Fruit fly (Drosophila melanogaster) whole organism, embryonic: ENCODE measurements around the gene CG10862.
A peak's percentile ranks its signal among the peaks of the same experiment; 100 is the strongest.

Source experiments
- Aef1 ChIP-seq: fragments of 200-800 bp; sonication (Bioruptor generic); IDR thresholded peaks from 3 replicates; pipeline ENCODE4 v1.3.6; 2022; ENCODE audit warnings: missing biosample characterization, missing genetic modification characterization
- Antp ChIP-seq: fragments of 200-800 bp; sonication (Bioruptor generic); optimal IDR thresholded peaks from 3 replicates; lab custom pipeline; 2016; ENCODE audit warnings: missing biosample characterization, missing genetic modification characterization
- CG12236 ChIP-seq: fragments of 200-800 bp; sonication (Bioruptor generic); optimal IDR thresholded peaks from 2 replicates; lab custom pipeline; 2016; ENCODE audit warnings: missing biosample characterization, missing genetic modification characterization
- CG13624 ChIP-seq: fragments of 200-800 bp; sonication (Bioruptor generic); optimal IDR thresholded peaks from 2 replicates; lab custom pipeline; 2016; ENCODE audit warnings: missing biosample characterization, missing genetic modification characterization
- CG14441 ChIP-seq: fragments of 200-800 bp; sonication (Bioruptor generic); IDR thresholded peaks from 2 replicates; pipeline ENCODE4 v1.3.6; 2022; ENCODE audit warnings: missing biosample characterization, missing genetic modification characterization
- CG14667 ChIP-seq: fragments of 200-800 bp; sonication (Bioruptor generic); IDR thresholded peaks from 2 replicates; pipeline ENCODE4 v1.3.6; 2022; ENCODE audit warnings: missing biosample characterization, missing genetic modification characterization
- CG15514 ChIP-seq: fragments of 200-800 bp; sonication (Bioruptor generic); optimal IDR thresholded peaks from 3 replicates; lab custom pipeline; 2017; ENCODE audit warnings: missing biosample characterization, missing genetic modification characterization, mild to moderate bottlenecking, moderate library complexity, missing genetic modification reagents
- CG16779 ChIP-seq: fragments of 200-800 bp; sonication (Bioruptor generic); IDR thresholded peaks from 2 replicates; pipeline ENCODE4 v1.3.6; 2022; ENCODE audit warnings: missing biosample characterization, missing genetic modification characterization
- CG16813 ChIP-seq: fragments of 200-800 bp; sonication (Bioruptor generic); IDR thresholded peaks from 3 replicates; pipeline ENCODE4 v1.3.6; 2022; ENCODE audit warnings: missing biosample characterization, missing genetic modification characterization; ENCODE audit not compliant: partially characterized antibody
- CG1832 ChIP-seq: fragments of 200-800 bp; sonication (Bioruptor generic); optimal IDR thresholded peaks from 2 replicates; lab custom pipeline; 2017; ENCODE audit warnings: missing biosample characterization, mild to moderate bottlenecking, missing genetic modification characterization, inconsistent platforms
- CG31441 ChIP-seq: fragments of 200-800 bp; sonication (Bioruptor generic); IDR thresholded peaks from 2 replicates; pipeline ENCODE4 v1.3.6; 2022; ENCODE audit warnings: missing biosample characterization, missing genetic modification characterization
- CG3847 ChIP-seq: fragments of 200-800 bp; sonication (Bioruptor generic); IDR thresholded peaks from 2 replicates; pipeline ENCODE4 v1.3.6; 2022; ENCODE audit warnings: missing biosample characterization, missing genetic modification characterization
- CG6175 ChIP-seq: fragments of 200-800 bp; sonication (Bioruptor generic); IDR thresholded peaks from 3 replicates; pipeline ENCODE4 v1.3.6; 2022; ENCODE audit warnings: missing biosample characterization, missing genetic modification characterization
- CG6854 ChIP-seq: fragments of 200-800 bp; sonication (Bioruptor generic); optimal IDR thresholded peaks from 3 replicates; lab custom pipeline; 2017; ENCODE audit warnings: missing biosample characterization, mild to moderate bottlenecking, missing genetic modification characterization
- CG7372 ChIP-seq: fragments of 200-800 bp; sonication (Bioruptor generic); IDR thresholded peaks from 2 replicates; pipeline ENCODE4 v1.3.6; 2022; ENCODE audit warnings: missing biosample characterization, missing genetic modification characterization
- CG7987 ChIP-seq: fragments of 200-800 bp; sonication (Bioruptor generic); optimal IDR thresholded peaks from 2 replicates; lab custom pipeline; 2018; ENCODE audit warnings: missing biosample characterization, mild to moderate bottlenecking, missing genetic modification characterization, moderate library complexity
- CG8478 ChIP-seq: fragments of >200 bp; optimal IDR thresholded peaks from 2 replicates; lab custom pipeline; 2018
- CG8765 ChIP-seq: fragments of 200-800 bp; sonication (Bioruptor generic); IDR thresholded peaks from 2 replicates; pipeline ENCODE4 v1.3.6; 2022; ENCODE audit warnings: missing biosample characterization, missing genetic modification characterization
- Dek ChIP-seq: fragments of 200-800 bp; sonication (Bioruptor generic); optimal IDR thresholded peaks from 3 replicates; lab custom pipeline; 2019; ENCODE audit warnings: missing biosample characterization, mild to moderate bottlenecking, missing genetic modification characterization, moderate library complexity
- Dip3 ChIP-seq: fragments of 200-800 bp; sonication (Bioruptor generic); optimal IDR thresholded peaks from 3 replicates; lab custom pipeline; 2016; ENCODE audit warnings: missing biosample characterization, missing genetic modification characterization
- E2f2 ChIP-seq: fragments of 200-800 bp; sonication (Bioruptor generic); IDR thresholded peaks from 2 replicates; pipeline ENCODE4 v1.3.6; 2022; ENCODE audit warnings: missing biosample characterization, missing genetic modification characterization
- ERR ChIP-seq: fragments of 200-800 bp; sonication (Bioruptor generic); optimal IDR thresholded peaks from 2 replicates; lab custom pipeline; 2016; ENCODE audit warnings: missing biosample characterization, missing genetic modification characterization
- Eip74EF ChIP-seq, 2 experiments: fragments of 200-800 bp in 1 of 2; fragments of >200 bp in 1 of 2; sonication (Bioruptor generic) in 1 of 2; optimal IDR thresholded peaks; 2 replicates each; lab custom pipeline; 2017 to 2019; ENCODE audit warnings: missing biosample characterization in 2 of 2, missing genetic modification characterization in 2 of 2, mild to moderate bottlenecking in 1 of 2, moderate library complexity in 1 of 2
- H15 ChIP-seq: fragments of 200-800 bp; sonication (Bioruptor generic); IDR thresholded peaks from 3 replicates; pipeline ENCODE4 v1.3.6; 2022; ENCODE audit warnings: missing biosample characterization, missing genetic modification characterization
- HmgD ChIP-seq: fragments of 200-800 bp; sonication (Bioruptor generic); optimal IDR thresholded peaks from 3 replicates; lab custom pipeline; 2016; ENCODE audit warnings: missing biosample characterization, missing genetic modification characterization
- Hr39 ChIP-seq: fragments of >200 bp; optimal IDR thresholded peaks from 2 replicates; lab custom pipeline; 2017
- Max ChIP-seq: fragments of 200-800 bp; sonication (Bioruptor generic); optimal IDR thresholded peaks from 2 replicates; lab custom pipeline; 2016; ENCODE audit warnings: missing biosample characterization, mild to moderate bottlenecking, missing genetic modification characterization
- Mes4 ChIP-seq: fragments of 200-800 bp; sonication (Bioruptor generic); optimal IDR thresholded peaks from 2 replicates; lab custom pipeline; 2016; ENCODE audit warnings: missing biosample characterization, missing genetic modification characterization
- Oli ChIP-seq: fragments of 200-800 bp; sonication (Bioruptor generic); optimal IDR thresholded peaks from 2 replicates; lab custom pipeline; 2018; ENCODE audit warnings: missing biosample characterization, mild to moderate bottlenecking, missing genetic modification characterization, moderate library complexity
- Rx ChIP-seq: fragments of 200-800 bp; sonication (Bioruptor generic); IDR thresholded peaks from 2 replicates; pipeline ENCODE4 v1.3.6; 2022; ENCODE audit warnings: missing biosample characterization, missing genetic modification characterization
- Six4 ChIP-seq: fragments of 200-800 bp; sonication (Bioruptor generic); optimal IDR thresholded peaks from 2 replicates; lab custom pipeline; 2016; ENCODE audit warnings: missing biosample characterization, missing genetic modification characterization
- Xbp1 ChIP-seq: fragments of 200-800 bp; sonication (Bioruptor generic); optimal IDR thresholded peaks from 3 replicates; lab custom pipeline; 2016; ENCODE audit warnings: missing biosample characterization, mild to moderate bottlenecking, missing genetic modification characterization
- ac ChIP-seq: fragments of 200-800 bp; sonication (Bioruptor generic); optimal IDR thresholded peaks from 3 replicates; lab custom pipeline; 2017; ENCODE audit warnings: missing biosample characterization, mild to moderate bottlenecking, missing genetic modification characterization
- az2 ChIP-seq: fragments of 200-800 bp; sonication (Bioruptor generic); optimal IDR thresholded peaks from 3 replicates; lab custom pipeline; 2016; ENCODE audit warnings: missing biosample characterization, missing genetic modification characterization
- bbx ChIP-seq: fragments of 200-800 bp; sonication (Bioruptor generic); IDR thresholded peaks from 2 replicates; pipeline ENCODE4 v1.3.6; 2022; ENCODE audit warnings: missing biosample characterization, missing genetic modification characterization; ENCODE audit not compliant: partially characterized antibody
- en ChIP-seq: fragments of 200-800 bp; sonication (Bioruptor generic); optimal IDR thresholded peaks from 2 replicates; lab custom pipeline; 2016; ENCODE audit warnings: missing biosample characterization, missing genetic modification characterization
- gem ChIP-seq: fragments of 200-800 bp; sonication (Bioruptor generic); optimal IDR thresholded peaks from 2 replicates; lab custom pipeline; 2019; ENCODE audit warnings: missing biosample characterization, mild to moderate bottlenecking, missing genetic modification characterization, moderate library complexity
- gro ChIP-seq: fragments of 200-800 bp; sonication (Bioruptor generic); optimal IDR thresholded peaks from 2 replicates; lab custom pipeline; 2016; ENCODE audit warnings: missing biosample characterization, missing genetic modification characterization
- inv ChIP-seq: fragments of 200-800 bp; sonication (Bioruptor generic); IDR thresholded peaks from 2 replicates; pipeline ENCODE4 v1.3.6; 2022; ENCODE audit warnings: missing biosample characterization, missing genetic modification characterization; ENCODE audit not compliant: partially characterized antibody
- kah ChIP-seq: fragments of 200-800 bp; sonication (Bioruptor generic); optimal IDR thresholded peaks from 2 replicates; lab custom pipeline; 2018; ENCODE audit warnings: missing biosample characterization, mild to moderate bottlenecking, missing genetic modification characterization
- mam ChIP-seq: fragments of 200-800 bp; sonication (Bioruptor generic); optimal IDR thresholded peaks from 3 replicates; lab custom pipeline; 2016; ENCODE audit warnings: missing biosample characterization, missing genetic modification characterization
- oc ChIP-seq: fragments of 200-800 bp; sonication (Bioruptor generic); optimal IDR thresholded peaks from 2 replicates; lab custom pipeline; 2018; ENCODE audit warnings: missing biosample characterization, mild to moderate bottlenecking, missing genetic modification characterization, moderate library complexity
- otp ChIP-seq: fragments of 200-800 bp; sonication (Bioruptor generic); IDR thresholded peaks from 3 replicates; pipeline ENCODE4, ENCODE4 v1.3.6; 2022; ENCODE audit warnings: missing biosample characterization, missing genetic modification characterization
- p53 ChIP-seq: fragments of 200-800 bp; sonication (Bioruptor generic); optimal IDR thresholded peaks from 2 replicates; lab custom pipeline; 2016; ENCODE audit warnings: missing biosample characterization, missing genetic modification characterization
- ranshi ChIP-seq: fragments of 200-800 bp; sonication (Bioruptor generic); IDR thresholded peaks from 2 replicates; pipeline ENCODE4 v1.3.6; 2022; ENCODE audit warnings: missing biosample characterization, missing genetic modification characterization
- row ChIP-seq: fragments of 200-800 bp; sonication (Bioruptor generic); IDR thresholded peaks from 3 replicates; pipeline ENCODE4 v1.3.6; 2022; ENCODE audit warnings: missing biosample characterization, missing genetic modification characterization
- sc ChIP-seq, 3 experiments: fragments of >200 bp in 2 of 3; fragments of 200-800 bp in 1 of 3; sonication (Bioruptor generic) in 1 of 3; optimal IDR thresholded peaks; 2 replicates in 2 of 3; 3 replicates in 1 of 3; lab custom pipeline; 2017; ENCODE audit warnings: mild to moderate bottlenecking in 1 of 3, missing biosample characterization in 1 of 3, missing genetic modification characterization in 1 of 3, missing genetic modification reagents in 1 of 3
- so ChIP-seq: fragments of 200-800 bp; sonication (Bioruptor generic); IDR thresholded peaks from 3 replicates; pipeline ENCODE4 v1.3.6; 2022; ENCODE audit warnings: missing biosample characterization, missing genetic modification characterization
- wdn ChIP-seq: fragments of 200-800 bp; sonication (Bioruptor generic); IDR thresholded peaks from 2 replicates; pipeline ENCODE4 v1.3.6; 2022; ENCODE audit warnings: missing biosample characterization, missing genetic modification characterization
- z ChIP-seq: fragments of 200-800 bp; sonication (Bioruptor generic); IDR thresholded peaks from 3 replicates; pipeline ENCODE4 v1.3.6; 2022; ENCODE audit warnings: missing biosample characterization, missing genetic modification characterization

CG10862 gene

dm6 chr3L:3638587-3639312 is 15.8 kb downstream of the CG10862 start (continued):
- TF ChIP-seq ac (GFP tag; lab: Kevin White, UChicago), result no peak
- no peak for TF ChIP-seq HmgD (GFP tag; lab: Kevin White, UChicago)
- no peak for TF ChIP-seq CG1832 (GFP tag; lab: Kevin White, UChicago)
- no peak for TF ChIP-seq CG16779 (GFP tag; lab: Robert Waterston, UW)
- TF ChIP-seq Max (GFP tag; lab: Kevin White, UChicago), result no peak
- TF ChIP-seq CG7372, result no peak
- TF ChIP-seq CG31441 (GFP tag; lab: Robert Waterston, UW), result peak; percentile 70
- peak; percentile 9 for TF ChIP-seq kah
- peak; percentile 28 for TF ChIP-seq en (GFP tag; lab: Kevin White, UChicago)
- no peak for TF ChIP-seq ERR (GFP tag; lab: Kevin White, UChicago)
- no peak for TF ChIP-seq Hr39 (lab: Kevin White, UChicago)
- no peak for TF ChIP-seq CG16813 (GFP tag; lab: Robert Waterston, UW)
- TF ChIP-seq Dip3 (GFP tag; lab: Kevin White, UChicago), result no peak
- peak; percentile 39 for TF ChIP-seq Antp (GFP tag; lab: Kevin White, UChicago)
- TF ChIP-seq H15 (GFP tag; lab: Robert Waterston, UW), result peak; percentile 76; the same call in 1 of the 3 replicates
- TF ChIP-seq ranshi (GFP tag; lab: Robert Waterston, UW), result peak; percentile 62; the same call in 1 of the 2 replicates
- peak; percentile 88 for TF ChIP-seq az2
- TF ChIP-seq so, result peak; percentile 60; the same call in 1 of the 3 replicates
- peak; percentile 79 for TF ChIP-seq Xbp1 (GFP tag; lab: Kevin White, UChicago)
- peak; percentile 46 for TF ChIP-seq Dek
- no peak for TF ChIP-seq CG15514
- TF ChIP-seq Six4, result peak; percentile 72
- TF ChIP-seq z (GFP tag; lab: Robert Waterston, UW), result peak; percentile 69; the same call in 1 of the 3 replicates
- peak; percentile 91 for TF ChIP-seq gem
- TF ChIP-seq inv (GFP tag; lab: Robert Waterston, UW), result no peak
- peak; percentile 79 for TF ChIP-seq row (GFP tag; lab: Robert Waterston, UW)
- no peak for TF ChIP-seq CG7987 (GFP tag; lab: Kevin White, UChicago)
- no peak for TF ChIP-seq CG8478 (lab: Kevin White, UChicago)
- no peak for TF ChIP-seq CG6175 (GFP tag; lab: Robert Waterston, UW)
- TF ChIP-seq wdn, result no peak
- no peak for TF ChIP-seq p53 (GFP tag; lab: Kevin White, UChicago)
- TF ChIP-seq CG8765, result no peak; the same call in 1 of the 2 replicates
- TF ChIP-seq CG12236 (GFP tag; lab: Kevin White, UChicago), result peak; percentile 55
- TF ChIP-seq Oli (tag; lab: Kevin White, UChicago), result peak; percentile 86
- TF ChIP-seq Eip74EF (GFP tag; optimal IDR thresholded peaks at IDR 0.05; lab: Kevin White, UChicago), result peak in 1 of 2 experiments; percentile 69
- TF ChIP-seq oc (tag; lab: Kevin White, UChicago), result peak; percentile 79
- TF ChIP-seq CG3847 (GFP tag; lab: Robert Waterston, UW), result peak; percentile 24; the same call in 1 of the 2 replicates
- peak; percentile 60; the same call in 1 of the 2 replicates for TF ChIP-seq Rx (GFP tag; lab: Robert Waterston, UW)
- no peak; the same call in 1 of the 2 replicates for TF ChIP-seq E2f2 (GFP tag; lab: Robert Waterston, UW)
- no peak for TF ChIP-seq sc (optimal IDR thresholded peaks at IDR 0.05; lab: Kevin White, UChicago)
- peak; percentile 80 for TF ChIP-seq sc (GFP tag; optimal IDR thresholded peaks at IDR 0.05; lab: Kevin White, UChicago)
- no peak for TF ChIP-seq Aef1 (GFP tag; lab: Robert Waterston, UW)
- no peak for TF ChIP-seq bbx (GFP tag; lab: Robert Waterston, UW)
- no peak for TF ChIP-seq gro (GFP tag; lab: Kevin White, UChicago)
- TF ChIP-seq CG14667 (GFP tag; lab: Robert Waterston, UW), result peak; percentile 49; the same call in 1 of the 2 replicates
- peak; percentile 69; the same call in 2 of the 3 replicates for TF ChIP-seq otp (GFP tag; lab: Robert Waterston, UW)
- TF ChIP-seq CG14441 (GFP tag; lab: Robert Waterston, UW), result peak; percentile 49
- TF ChIP-seq Mes4 (GFP tag; lab: Kevin White, UChicago), result peak; percentile 47
- peak; percentile 51 for TF ChIP-seq mam (GFP tag; lab: Kevin White, UChicago)
- no peak for TF ChIP-seq CG13624 (GFP tag; lab: Kevin White, UChicago)
- TF ChIP-seq CG6854 (GFP tag; lab: Kevin White, UChicago), result peak; percentile 11
